Worm (Caenorhabditis elegans) whole organism, young adult: ENCODE results near the gene C34E10.12.
A peak's percentile ranks its signal among the peaks of the same experiment; 100 is the strongest.

Experiments used
- B0019.2 ChIP-seq: fragments of 200-800 bp; sonication (Bioruptor generic); conservative IDR thresholded peaks from 2 replicates; pipeline ENCODE4 v1.3.6; 2022; ENCODE audit warnings: missing genetic modification reagents, missing genetic modification characterization, missing compliant biosample characterization
- B0035.1 ChIP-seq: sonication (generic microtip); optimal IDR thresholded peaks from 2 replicates; lab custom pipeline; 2016; ENCODE audit warnings: missing genetic modification characterization, mild to moderate bottlenecking, missing compliant biosample characterization, missing genotype, missing genetic modification reagents
- F10E7.11 ChIP-seq: sonication (generic microtip); optimal IDR thresholded peaks from 2 replicates; lab custom pipeline; 2017; ENCODE audit warnings: mild to moderate bottlenecking, missing genetic modification characterization, moderate library complexity, missing compliant biosample characterization
- F23B12.7 ChIP-seq: sonication (generic microtip); optimal IDR thresholded peaks from 2 replicates; lab custom pipeline; 2017; ENCODE audit warnings: missing genetic modification characterization, mild to moderate bottlenecking, missing compliant biosample characterization, antibody characterized with exemption, moderate library complexity; ENCODE audit not compliant: insufficient read depth
- F33H1.4 ChIP-seq: fragments of 200-800 bp; sonication (Bioruptor generic); IDR thresholded peaks from 2 replicates; pipeline ENCODE4 v1.3.6; 2022; ENCODE audit warnings: missing genetic modification reagents, missing genetic modification characterization, missing compliant biosample characterization
- F49E8.2 ChIP-seq: sonication (generic microtip); optimal IDR thresholded peaks from 3 replicates; lab custom pipeline; 2017; ENCODE audit warnings: missing genetic modification characterization, mild to moderate bottlenecking, missing compliant biosample characterization, antibody characterized with exemption, moderate library complexity; ENCODE audit not compliant: insufficient read depth
- F57A8.1 ChIP-seq: fragments of 200-800 bp; sonication (Bioruptor generic); optimal IDR thresholded peaks from 2 replicates; lab custom pipeline; 2018; ENCODE audit warnings: mild to moderate bottlenecking, missing genetic modification characterization, moderate library complexity, missing compliant biosample characterization
- K11D2.4 ChIP-seq: fragments of 200-800 bp; sonication (Bioruptor generic); IDR thresholded peaks from 2 replicates; pipeline ENCODE4 v1.3.6; 2022; ENCODE audit warnings: missing genetic modification reagents, missing genetic modification characterization, missing compliant biosample characterization
- K12H6.12 ChIP-seq: fragments of 200-800 bp; sonication (Bioruptor generic); optimal IDR thresholded peaks from 2 replicates; lab custom pipeline; 2018; ENCODE audit warnings: mild to moderate bottlenecking, missing genetic modification characterization, missing compliant biosample characterization
- T26A5.8 ChIP-seq: sonication (generic microtip); optimal IDR thresholded peaks from 2 replicates; lab custom pipeline; 2016; ENCODE audit warnings: missing genetic modification characterization, missing compliant biosample characterization
- Y95B8A.8 ChIP-seq: fragments of 200-800 bp; sonication (Bioruptor generic); IDR thresholded peaks from 2 replicates; pipeline ENCODE4 v1.3.6; 2022; ENCODE audit warnings: missing genetic modification reagents, missing genetic modification characterization, missing compliant biosample characterization
- aptf-2 ChIP-seq: fragments of 200-800 bp; sonication (Bioruptor generic); conservative IDR thresholded peaks from 2 replicates; pipeline ENCODE4 v1.3.6; 2022; ENCODE audit warnings: missing genetic modification reagents, missing genetic modification characterization, missing compliant biosample characterization
- atf-7 ChIP-seq: sonication (generic microtip); optimal IDR thresholded peaks from 2 replicates; lab custom pipeline; 2017; ENCODE audit warnings: mild to moderate bottlenecking, missing genetic modification characterization, missing compliant biosample characterization
- attf-5 ChIP-seq: fragments of 200-800 bp; sonication (Bioruptor generic); optimal IDR thresholded peaks from 2 replicates; lab custom pipeline; 2018; ENCODE audit warnings: mild to moderate bottlenecking, missing genetic modification characterization, missing compliant biosample characterization
- attf-6 ChIP-seq: fragments of 200-800 bp; sonication (Bioruptor generic); IDR thresholded peaks from 2 replicates; pipeline ENCODE4 v1.3.6; 2022; ENCODE audit warnings: missing genetic modification reagents, missing genetic modification characterization, missing compliant biosample characterization
- bed-2 ChIP-seq: fragments of 200-800 bp; sonication (Bioruptor generic); IDR thresholded peaks from 2 replicates; pipeline ENCODE4 v1.3.6; 2022; ENCODE audit warnings: missing genetic modification reagents, missing genetic modification characterization, missing compliant biosample characterization
- ceh-79 ChIP-seq: sonication (generic microtip); optimal IDR thresholded peaks from 2 replicates; lab custom pipeline; 2017; ENCODE audit warnings: mild to moderate bottlenecking, missing genetic modification characterization, missing compliant biosample characterization
- chd-7 ChIP-seq: sonication (generic microtip); optimal IDR thresholded peaks from 2 replicates; lab custom pipeline; 2016; ENCODE audit warnings: mild to moderate bottlenecking, missing genetic modification characterization, moderate library complexity, missing compliant biosample characterization
- dox-1 ChIP-seq: fragments of 200-800 bp; sonication (Bioruptor generic); IDR thresholded peaks from 2 replicates; pipeline ENCODE4 v1.3.6; 2022; ENCODE audit warnings: missing genetic modification reagents, missing genetic modification characterization, missing compliant biosample characterization
- efl-1 ChIP-seq: fragments of 150-350 bp; optimal IDR thresholded peaks from 2 replicates; lab custom pipeline; 2014; ENCODE audit warnings: missing biosample characterization, missing genetic modification reagents, missing genetic modification characterization
- ekl-4 ChIP-seq: fragments of 200-800 bp; sonication (Bioruptor generic); IDR thresholded peaks from 2 replicates; pipeline ENCODE4 v1.3.6; 2022; ENCODE audit warnings: missing genetic modification reagents, missing genetic modification characterization, missing compliant biosample characterization
- him-1 ChIP-seq: sonication (generic microtip); optimal IDR thresholded peaks from 2 replicates; lab custom pipeline; 2016; ENCODE audit warnings: missing genotype, missing genetic modification reagents, missing genetic modification characterization, missing compliant biosample characterization
- lag-1 ChIP-seq: fragments of 200-800 bp; sonication (Bioruptor generic); IDR thresholded peaks from 2 replicates; pipeline ENCODE4 v1.3.6; 2022; ENCODE audit warnings: missing genetic modification reagents, missing genetic modification characterization, missing compliant biosample characterization
- let-607 ChIP-seq, 2 experiments: fragments of 200-800 bp in 1 of 2; sonication (Bioruptor generic) in 1 of 2; sonication (generic microtip) in 1 of 2; optimal IDR thresholded peaks; 2 replicates each; lab custom pipeline; 2016 to 2018; ENCODE audit warnings: mild to moderate bottlenecking in 2 of 2, missing compliant biosample characterization in 2 of 2, missing genetic modification characterization in 2 of 2, moderate library complexity in 2 of 2, missing genotype in 1 of 2
- lin-26 ChIP-seq: fragments of 200-800 bp; sonication (Bioruptor generic); IDR thresholded peaks from 2 replicates; pipeline ENCODE4 v1.3.6; 2022; ENCODE audit warnings: missing genetic modification reagents, missing genetic modification characterization, missing compliant biosample characterization
- lin-40 ChIP-seq: sonication (generic microtip); optimal IDR thresholded peaks from 2 replicates; lab custom pipeline; 2016; ENCODE audit warnings: missing genetic modification characterization, mild to moderate bottlenecking, missing compliant biosample characterization, missing genotype, missing genetic modification reagents
- lsl-1 ChIP-seq: fragments of 200-800 bp; sonication (Bioruptor generic); optimal IDR thresholded peaks from 2 replicates; lab custom pipeline; 2018; ENCODE audit warnings: mild to moderate bottlenecking, missing genetic modification characterization, moderate library complexity, missing compliant biosample characterization
- madf-10 ChIP-seq: sonication (generic microtip); optimal IDR thresholded peaks from 2 replicates; lab custom pipeline; 2016; ENCODE audit warnings: mild to moderate bottlenecking, missing genetic modification characterization, missing compliant biosample characterization
- madf-6 ChIP-seq: fragments of 200-800 bp; sonication (Bioruptor generic); IDR thresholded peaks from 2 replicates; pipeline ENCODE4 v1.3.6; 2022; ENCODE audit warnings: missing genetic modification reagents, missing genetic modification characterization, missing compliant biosample characterization
- nhr-120 ChIP-seq: fragments of 200-800 bp; sonication (Bioruptor generic); IDR thresholded peaks from 2 replicates; pipeline ENCODE4 v1.3.6; 2022; ENCODE audit warnings: missing genetic modification characterization, missing compliant biosample characterization
- nhr-80 ChIP-seq: sonication (generic microtip); optimal IDR thresholded peaks from 2 replicates; lab custom pipeline; 2016; ENCODE audit warnings: missing genetic modification characterization, missing compliant biosample characterization
- rcor-1 ChIP-seq: fragments of 200-800 bp; sonication (Bioruptor generic); IDR thresholded peaks from 2 replicates; pipeline ENCODE4 v1.3.6; 2022; ENCODE audit warnings: missing genetic modification reagents, missing genetic modification characterization, missing compliant biosample characterization
- rec-8 ChIP-seq, 2 experiments: sonication (generic microtip); optimal IDR thresholded peaks; 2 replicates each; lab custom pipeline; 2016; ENCODE audit warnings: mild to moderate bottlenecking in 2 of 2, missing genetic modification characterization in 2 of 2, missing genetic modification reagents in 2 of 2, missing genotype in 2 of 2, missing biosample characterization in 1 of 2, missing compliant biosample characterization in 1 of 2, moderate library complexity in 1 of 2
- repo-1 ChIP-seq: sonication (generic microtip); optimal IDR thresholded peaks from 2 replicates; lab custom pipeline; 2017; ENCODE audit warnings: mild to moderate bottlenecking, missing genetic modification characterization, missing compliant biosample characterization
- somi-1 ChIP-seq: fragments of 200-800 bp; sonication (Bioruptor generic); optimal IDR thresholded peaks from 2 replicates; lab custom pipeline; 2018; ENCODE audit warnings: mild to moderate bottlenecking, missing genetic modification characterization, missing compliant biosample characterization
- unc-130 ChIP-seq: sonication (generic microtip); optimal IDR thresholded peaks from 2 replicates; lab custom pipeline; 2016; ENCODE audit warnings: missing genetic modification reagents, missing genetic modification characterization, missing compliant biosample characterization
- zim-3 ChIP-seq: sonication (generic microtip); optimal IDR thresholded peaks from 2 replicates; lab custom pipeline; 2017; ENCODE audit warnings: mild to moderate bottlenecking, missing genetic modification characterization, moderate library complexity, missing compliant biosample characterization
- ztf-18 ChIP-seq: sonication (generic microtip); optimal IDR thresholded peaks from 2 replicates; lab custom pipeline; 2016; ENCODE audit warnings: missing genotype, mild to moderate bottlenecking, missing genetic modification characterization, missing compliant biosample characterization
- ztf-22 ChIP-seq: fragments of 200-800 bp; sonication (Bioruptor generic); optimal IDR thresholded peaks from 2 replicates; lab custom pipeline; 2018; ENCODE audit warnings: mild to moderate bottlenecking, missing genetic modification characterization, moderate library complexity, missing compliant biosample characterization
- ztf-25 ChIP-seq: fragments of 200-800 bp; sonication (Bioruptor generic); IDR thresholded peaks from 2 replicates; pipeline ENCODE4 v1.3.6; 2022; ENCODE audit warnings: missing genetic modification reagents, missing genetic modification characterization, missing compliant biosample characterization
- ztf-28 ChIP-seq: fragments of 200-800 bp; sonication (Bioruptor generic); IDR thresholded peaks from 2 replicates; pipeline ENCODE4 v1.3.6; 2022; ENCODE audit warnings: missing genetic modification reagents, missing genetic modification characterization, missing compliant biosample characterization
- ztf-6 ChIP-seq: fragments of 200-800 bp; sonication (Bioruptor generic); IDR thresholded peaks from 2 replicates; pipeline ENCODE4 v1.3.6; 2022; ENCODE audit warnings: missing genetic modification reagents, missing genetic modification characterization, missing compliant biosample characterization

The C34E10.12 gene

DNA sequence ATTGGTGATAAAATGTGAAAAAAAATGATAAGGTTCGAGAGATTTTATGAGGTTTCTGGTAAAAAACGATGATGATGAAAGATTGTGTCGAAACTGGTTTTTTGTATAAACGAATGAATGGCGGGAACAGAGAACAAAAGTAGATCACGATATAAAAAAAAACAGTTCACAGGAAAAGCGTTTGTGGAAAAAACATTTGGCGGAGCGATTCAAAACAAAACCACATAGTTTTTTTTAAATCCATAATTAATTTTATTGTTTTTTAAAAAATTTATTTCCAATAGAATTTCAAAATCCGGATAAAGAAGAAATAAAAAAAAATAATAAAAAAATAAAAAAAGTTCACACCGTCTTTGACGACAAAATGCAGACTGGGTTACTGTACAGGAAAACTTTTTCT lies 12.3 kb downstream of the C34E10.12 start, which contains the start of gene ZC155.4:
Gene ZC155.4, minus strand, starts transcription at position 101 of the 400 bp plus-strand sequence.
- TF ChIP-seq lsl-1 (GFP tag; lab: Kevin White, UChicago) (peak; percentile 67), efl-1 (GFP tag; lab: Kevin White, UChicago) (peak; percentile 42), dox-1 (no peak)
- TF ChIP-seq, all 124 proteins: peak for 2

ce11 chrIII:5214162-5214561 lies 13.5 kb downstream of the C34E10.12 start:
- TF ChIP-seq T26A5.8 (no peak), ztf-22 (no peak), lin-26 (GFP tag; lab: Robert Waterston, UW) (no peak), F57A8.1 (GFP tag; lab: Kevin White, UChicago) (no peak)

- TF ChIP-seq attf-6 (GFP tag; lab: Robert Waterston, UW): 0 out of 2 replicates have a peak, but pooled peaks have one; percentile 23
- peak; percentile 78 for TF ChIP-seq ztf-18 (tag; lab: Kevin White, UChicago)
- peak; percentile 70; the same call in 1 of the 2 replicates for TF ChIP-seq ekl-4 (GFP tag; lab: Robert Waterston, UW)
- TF ChIP-seq repo-1 (tag; lab: Kevin White, UChicago): peak; percentile 79
- TF ChIP-seq Y95B8A.8 (GFP tag; lab: Robert Waterston, UW): peak; percentile 73; the same call in 1 of the 2 replicates
- TF ChIP-seq nhr-80 (tag; lab: Kevin White, UChicago): peak; percentile 82
- TF ChIP-seq bed-2 (GFP tag; lab: Robert Waterston, UW): peak; percentile 78; the same call in 1 of the 2 replicates
- 0 out of 2 replicates have a peak, but pooled peaks have one; percentile 29 for TF ChIP-seq B0019.2 (GFP tag; lab: Robert Waterston, UW)
- TF ChIP-seq lag-1: 0 out of 2 replicates have a peak, but pooled peaks have one; percentile 68
- peak; percentile 40 for TF ChIP-seq B0035.1 (tag; lab: Kevin White, UChicago)
- TF ChIP-seq ztf-25 (GFP tag; lab: Robert Waterston, UW): 0 out of 2 replicates have a peak, but pooled peaks have one; percentile 47
- TF ChIP-seq K12H6.12 (tag; lab: Kevin White, UChicago): peak; percentile 78
- TF ChIP-seq F49E8.2 (tag; lab: Kevin White, UChicago): peak; percentile 22
- 0 out of 2 replicates have a peak, but pooled peaks have one; percentile 5 for TF ChIP-seq ztf-6
- TF ChIP-seq zim-3 (tag; lab: Kevin White, UChicago): peak; percentile 67
- TF ChIP-seq him-1 (tag; lab: Kevin White, UChicago): peak; percentile 78
- TF ChIP-seq aptf-2 (GFP tag; lab: Robert Waterston, UW): 0 out of 2 replicates have a peak, but pooled peaks have one; percentile 24
- TF ChIP-seq madf-6 (GFP tag; lab: Robert Waterston, UW): peak; percentile 71
- peak; percentile 69 for TF ChIP-seq K11D2.4 (GFP tag; lab: Robert Waterston, UW)
- 0 out of 2 replicates have a peak, but pooled peaks have one; percentile 39 for TF ChIP-seq nhr-120
- peak; percentile 80 for TF ChIP-seq madf-10 (tag; lab: Kevin White, UChicago)
- TF ChIP-seq atf-7 (tag; lab: Kevin White, UChicago): peak; percentile 71
- TF ChIP-seq F23B12.7 (tag; lab: Kevin White, UChicago): peak; percentile 42
- peak; percentile 79 for TF ChIP-seq chd-7 (tag; lab: Kevin White, UChicago)
- peak; percentile 88 for TF ChIP-seq lin-26 (GFP tag; lab: Robert Waterston, UW)
- TF ChIP-seq ztf-28 (GFP tag; lab: Robert Waterston, UW): 0 out of 2 replicates have a peak, but pooled peaks have one; percentile 30
- peak; percentile 69 for TF ChIP-seq lsl-1 (GFP tag; lab: Kevin White, UChicago)
- TF ChIP-seq attf-5 (GFP tag; lab: Kevin White, UChicago): peak; percentile 73
- peak; percentile 44 for TF ChIP-seq unc-130 (GFP tag; lab: Kevin White, UChicago)
- TF ChIP-seq dox-1: peak; percentile 96; the same call in 1 of the 2 replicates
- TF ChIP-seq F10E7.11 (tag; lab: Kevin White, UChicago): peak; percentile 49
- peak; percentile 72 for TF ChIP-seq lin-40 (tag; lab: Kevin White, UChicago)
- peak; percentile 61 for TF ChIP-seq F33H1.4
- peak; percentile 38 for TF ChIP-seq ceh-79 (tag; lab: Kevin White, UChicago)
- TF ChIP-seq somi-1: peak; percentile 44
- peak; percentile 83 for TF ChIP-seq rcor-1 (GFP tag; lab: Robert Waterston, UW)
- TF ChIP-seq rec-8 (tag; optimal IDR thresholded peaks at IDR 0.05; lab: Kevin White, UChicago): peak in 1 of 2 experiments; percentile 28
- TF ChIP-seq let-607 (tag; optimal IDR thresholded peaks at IDR 0.05; lab: Kevin White, UChicago): peak; percentile 48 to 60
Measured at ce11 chrIII:5211137-5211648, 16.5 kb downstream of the C34E10.12 start.
